Worm (Caenorhabditis elegans) whole organism, L4 larva: Measurements from ENCODE around the gene R07E5.5.
"Not testable (repeated sequence)": the region's sequence is repeated elsewhere in the genome, so short reads cannot be mapped to it uniquely, and the experiment has no call there.

ENCODE experiments used
- D1046.2 ChIP-seq: fragments of 200-800 bp; sonication (Bioruptor generic); IDR thresholded peaks from 2 replicates; pipeline ENCODE4 v1.3.6; 2022; ENCODE audit warnings: missing genetic modification characterization, missing compliant biosample characterization
- F10B5.3 ChIP-seq: sonication (generic microtip); optimal IDR thresholded peaks from 2 replicates; lab custom pipeline; 2016; ENCODE audit warnings: mild to moderate bottlenecking, missing genetic modification characterization, missing compliant biosample characterization
- F49E8.2 ChIP-seq: sonication (generic microtip); optimal IDR thresholded peaks from 2 replicates; lab custom pipeline; 2016; ENCODE audit warnings: missing compliant biosample characterization, mild to moderate bottlenecking, missing genetic modification characterization, borderline replicate concordance
- T20F7.1 ChIP-seq: fragments of 200-800 bp; sonication (Bioruptor generic); optimal IDR thresholded peaks from 2 replicates; lab custom pipeline; 2018; ENCODE audit warnings: mild to moderate bottlenecking, missing genetic modification characterization, missing compliant biosample characterization
- Y105C5A.15 ChIP-seq: fragments of 200-800 bp; sonication (Bioruptor generic); IDR thresholded peaks from 2 replicates; pipeline ENCODE4 v1.3.6; 2022; ENCODE audit warnings: missing genetic modification characterization, missing compliant biosample characterization
- ZK337.2 ChIP-seq: fragments of 200-800 bp; sonication (Bioruptor generic); IDR thresholded peaks from 2 replicates; pipeline ENCODE4 v1.3.6; 2022; ENCODE audit warnings: missing genetic modification reagents, missing genetic modification characterization, missing compliant biosample characterization
- arid-1 ChIP-seq: fragments of 200-800 bp; sonication (Bioruptor generic); conservative IDR thresholded peaks from 2 replicates; pipeline ENCODE4 v1.3.6; 2022; ENCODE audit warnings: missing genetic modification reagents, missing genetic modification characterization, missing compliant biosample characterization
- ceh-20 ChIP-seq: fragments of 200-800 bp; sonication (Bioruptor generic); IDR thresholded peaks from 2 replicates; pipeline ENCODE4 v1.3.6; 2022; ENCODE audit warnings: missing genetic modification reagents, missing genetic modification characterization, missing compliant biosample characterization
- ceh-44 ChIP-seq: fragments of 200-800 bp; sonication (Bioruptor generic); IDR thresholded peaks from 2 replicates; pipeline ENCODE4 v1.3.6; 2022; ENCODE audit warnings: missing genetic modification reagents, missing genetic modification characterization, missing compliant biosample characterization
- ctbp-1 ChIP-seq: fragments of 200-800 bp; sonication (Bioruptor generic); IDR thresholded peaks from 2 replicates; pipeline ENCODE4 v1.3.6; 2022; ENCODE audit warnings: missing genetic modification reagents, missing genetic modification characterization, missing compliant biosample characterization
- dmd-8 ChIP-seq: fragments of 200-800 bp; sonication (Bioruptor generic); IDR thresholded peaks from 2 replicates; pipeline ENCODE4 v1.3.6; 2022; ENCODE audit warnings: missing genetic modification characterization, missing compliant biosample characterization
- dmd-9 ChIP-seq: fragments of 200-800 bp; sonication (Bioruptor generic); IDR thresholded peaks from 2 replicates; pipeline ENCODE4 v1.3.6; 2022; ENCODE audit warnings: missing genetic modification reagents, missing genetic modification characterization, missing compliant biosample characterization
- duxl-1 ChIP-seq: sonication (generic microtip); optimal IDR thresholded peaks from 2 replicates; lab custom pipeline; 2016; ENCODE audit warnings: mild to moderate bottlenecking, missing genetic modification characterization, moderate library complexity, missing compliant biosample characterization; ENCODE audit not compliant: poor library complexity
- dve-1 ChIP-seq: sonication (generic microtip); optimal IDR thresholded peaks from 2 replicates; lab custom pipeline; 2017; ENCODE audit warnings: antibody characterized with exemption, mild to moderate bottlenecking, missing genetic modification characterization, missing compliant biosample characterization; ENCODE audit not compliant: insufficient read depth
- egl-43 ChIP-seq: fragments of 200-800 bp; sonication (Bioruptor generic); IDR thresholded peaks from 2 replicates; pipeline ENCODE4 v1.3.6; 2022; ENCODE audit warnings: missing genetic modification reagents, missing genetic modification characterization, missing compliant biosample characterization
- gei-8 ChIP-seq: fragments of 200-800 bp; sonication (Bioruptor generic); optimal IDR thresholded peaks from 2 replicates; lab custom pipeline; 2018; ENCODE audit warnings: mild to moderate bottlenecking, missing genetic modification characterization, missing compliant biosample characterization
- hif-1 ChIP-seq, 2 experiments: sonication (generic microtip); optimal IDR thresholded peaks; 2 replicates each; lab custom pipeline; 2016 to 2017; ENCODE audit warnings: missing compliant biosample characterization in 2 of 2, missing genetic modification characterization in 2 of 2, missing genetic modification reagents in 2 of 2, missing genotype in 2 of 2, mild to moderate bottlenecking in 1 of 2
- hlh-11 ChIP-seq: fragments of 200-800 bp; sonication (Bioruptor generic); optimal IDR thresholded peaks from 2 replicates; lab custom pipeline; 2018; ENCODE audit warnings: mild to moderate bottlenecking, missing genetic modification characterization, missing compliant biosample characterization
- hlh-30 ChIP-seq: sonication (generic microtip); optimal IDR thresholded peaks from 2 replicates; lab custom pipeline; 2017; ENCODE audit warnings: antibody characterized with exemption, mild to moderate bottlenecking, missing genetic modification characterization, missing compliant biosample characterization; ENCODE audit not compliant: insufficient read depth
- hmg-1.1 ChIP-seq: fragments of 200-800 bp; sonication (Bioruptor generic); IDR thresholded peaks from 2 replicates; pipeline ENCODE4 v1.3.6; 2022; ENCODE audit warnings: missing genetic modification reagents, missing genetic modification characterization, missing compliant biosample characterization
- lim-7 ChIP-seq: fragments of 200-800 bp; sonication (Bioruptor generic); IDR thresholded peaks from 2 replicates; pipeline ENCODE4 v1.3.6; 2022; ENCODE audit warnings: missing genetic modification characterization, missing compliant biosample characterization
- lin-13 ChIP-seq: fragments of 150-350 bp; optimal IDR thresholded peaks from 2 replicates; lab custom pipeline; 2014; ENCODE audit warnings: missing biosample characterization, missing genetic modification reagents, missing genetic modification characterization
- lir-3 ChIP-seq: sonication (generic microtip); optimal IDR thresholded peaks from 2 replicates; lab custom pipeline; 2016; ENCODE audit warnings: mild to moderate bottlenecking, missing genetic modification characterization, missing compliant biosample characterization
- lsy-2 ChIP-seq, 2 experiments: fragments of 150-350 bp in 1 of 2; sonication (generic microtip) in 1 of 2; optimal IDR thresholded peaks; 2 replicates each; lab custom pipeline; 2014 to 2017; ENCODE audit warnings: missing biosample characterization in 2 of 2, missing genetic modification characterization in 2 of 2
- madf-5 ChIP-seq, 2 experiments: fragments of 200-800 bp; sonication (Bioruptor generic); IDR thresholded peaks; 2 replicates each; pipeline ENCODE4 v1.3.6; 2022; ENCODE audit warnings: missing compliant biosample characterization in 2 of 2, missing genetic modification characterization in 2 of 2
- madf-9 ChIP-seq: fragments of 200-800 bp; sonication (Bioruptor generic); conservative IDR thresholded peaks from 2 replicates; pipeline ENCODE4 v1.3.6; 2022; ENCODE audit warnings: missing genetic modification reagents, missing genetic modification characterization, missing compliant biosample characterization
- mep-1 ChIP-seq: fragments of 150-350 bp; sonication (generic microtip); optimal IDR thresholded peaks from 3 replicates; lab custom pipeline; 2014; ENCODE audit warnings: missing biosample characterization, missing genetic modification characterization
- mes-2 ChIP-seq: sonication (generic microtip); optimal IDR thresholded peaks from 2 replicates; lab custom pipeline; 2016; ENCODE audit warnings: missing genotype, mild to moderate bottlenecking, missing genetic modification characterization, missing compliant biosample characterization; ENCODE audit not compliant: poor library complexity, severe bottlenecking
- mxl-3 ChIP-seq: fragments of 200-800 bp; sonication (Bioruptor generic); optimal IDR thresholded peaks from 2 replicates; lab custom pipeline; 2018; ENCODE audit warnings: mild to moderate bottlenecking, missing genetic modification characterization, missing compliant biosample characterization
- nhr-102 ChIP-seq: sonication (generic microtip); optimal IDR thresholded peaks from 2 replicates; lab custom pipeline; 2016; ENCODE audit warnings: mild to moderate bottlenecking, missing genetic modification characterization, moderate library complexity, missing compliant biosample characterization
- nhr-25 ChIP-seq: sonication (generic microtip); optimal IDR thresholded peaks from 2 replicates; lab custom pipeline; 2017; ENCODE audit warnings: missing genetic modification characterization, mild to moderate bottlenecking, missing compliant biosample characterization, antibody characterized with exemption, moderate library complexity, borderline replicate concordance; ENCODE audit not compliant: insufficient read depth
- nhr-28 ChIP-seq: fragments of 150-350 bp; optimal IDR thresholded peaks from 2 replicates; lab custom pipeline; 2014; ENCODE audit warnings: missing biosample characterization, missing genetic modification characterization
- nhr-41 ChIP-seq: fragments of 200-800 bp; sonication (Bioruptor generic); IDR thresholded peaks from 2 replicates; pipeline ENCODE4 v1.3.6; 2022; ENCODE audit warnings: missing genetic modification reagents, missing genetic modification characterization, missing compliant biosample characterization
- nhr-42 ChIP-seq: fragments of 200-800 bp; sonication (Bioruptor generic); IDR thresholded peaks from 2 replicates; pipeline ENCODE4 v1.3.6; 2022; ENCODE audit warnings: missing genetic modification characterization, missing compliant biosample characterization
- nhr-48 ChIP-seq: sonication (generic microtip); optimal IDR thresholded peaks from 2 replicates; lab custom pipeline; 2016; ENCODE audit warnings: mild to moderate bottlenecking, missing genetic modification characterization, missing compliant biosample characterization
- pha-4 ChIP-seq, 2 experiments: fragments of 150-350 bp in 1 of 2; fragments of 200-800 bp in 1 of 2; sonication (Bioruptor generic) in 1 of 2; IDR thresholded peaks in 1 of 2; optimal IDR thresholded peaks in 1 of 2; 2 replicates each; pipeline versions ENCODE4 v1.3.6 to Lab custom; 2014 to 2022; ENCODE audit warnings: missing genetic modification characterization in 2 of 2, missing genetic modification reagents in 2 of 2, missing biosample characterization in 1 of 2, missing compliant biosample characterization in 1 of 2
- php-3 ChIP-seq: fragments of 200-800 bp; sonication (Bioruptor generic); IDR thresholded peaks from 2 replicates; pipeline ENCODE4 v1.3.6; 2022; ENCODE audit warnings: missing genetic modification reagents, missing genetic modification characterization, missing compliant biosample characterization
- rbr-2 ChIP-seq: sonication (generic microtip); optimal IDR thresholded peaks from 2 replicates; lab custom pipeline; 2016; ENCODE audit warnings: missing genotype, missing genetic modification characterization, missing compliant biosample characterization
- snpc-1.2 ChIP-seq: fragments of 200-800 bp; sonication (Bioruptor generic); IDR thresholded peaks from 2 replicates; pipeline ENCODE4 v1.3.6; 2022; ENCODE audit warnings: missing genetic modification reagents, missing genetic modification characterization, missing compliant biosample characterization
- spr-1 ChIP-seq: sonication (generic microtip); optimal IDR thresholded peaks from 2 replicates; lab custom pipeline; 2016; ENCODE audit warnings: mild to moderate bottlenecking, missing genetic modification characterization, missing compliant biosample characterization
- tra-1 ChIP-seq: fragments of 200-800 bp; sonication (Bioruptor generic); IDR thresholded peaks from 2 replicates; pipeline ENCODE4 v1.3.6; 2022; ENCODE audit warnings: missing genetic modification reagents, missing genetic modification characterization, missing compliant biosample characterization
- unc-62 ChIP-seq, 3 experiments: fragments of 150-350 bp in 1 of 3; sonication (generic microtip); optimal IDR thresholded peaks in 2 of 3; peaks in 1 of 3; 1 replicate in 1 of 3; 2 replicates in 2 of 3; lab custom pipeline; 2014 to 2017; ENCODE audit warnings: missing biosample characterization in 3 of 3, missing genetic modification characterization in 3 of 3, missing genetic modification reagents in 3 of 3, missing genotype in 1 of 3
- zfp-3 ChIP-seq: fragments of 200-800 bp; sonication (Bioruptor generic); conservative IDR thresholded peaks from 2 replicates; pipeline ENCODE4 v1.3.6; 2022; ENCODE audit warnings: missing genetic modification reagents, missing genetic modification characterization, missing compliant biosample characterization
- zip-2 ChIP-seq: fragments of 150-350 bp; optimal IDR thresholded peaks from 2 replicates; lab custom pipeline; 2014; ENCODE audit warnings: missing biosample characterization, missing genetic modification characterization

Gene R07E5.5

DNA sequence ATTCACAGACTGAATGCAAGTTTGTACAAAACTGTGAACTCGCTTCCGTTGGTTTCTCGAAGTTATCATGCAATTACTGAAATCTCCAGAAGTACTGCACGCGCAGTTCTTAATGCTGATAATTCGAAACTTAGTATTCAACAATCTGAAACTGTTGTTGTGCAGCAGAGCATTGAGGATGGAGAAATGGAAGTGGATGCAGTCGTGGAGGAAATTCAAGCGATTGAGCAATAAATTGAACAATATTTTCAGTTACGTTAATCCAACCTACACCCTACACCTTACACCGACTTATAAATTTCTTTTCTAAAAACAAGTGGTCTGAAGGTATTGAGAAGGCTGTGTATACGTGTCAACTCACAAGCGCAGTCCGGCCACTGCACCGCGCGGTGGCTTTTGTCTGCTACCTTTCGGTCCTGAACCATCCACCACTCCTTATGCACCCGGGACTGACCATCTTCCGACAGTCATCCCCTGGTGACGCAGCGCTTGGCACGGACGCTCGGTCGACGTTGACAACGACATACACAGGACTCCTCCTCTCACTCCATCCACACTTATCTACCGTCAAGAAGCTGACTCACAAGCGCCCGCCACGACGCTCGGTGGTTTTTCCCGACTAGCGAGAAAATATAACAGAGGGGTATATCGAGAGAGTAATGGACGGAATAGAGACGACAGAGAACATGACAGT is 18.5 kb upstream of the R07E5.5 start (continued):
- TF ChIP-seq dmd-9 (0 out of 2 replicates have a peak, but pooled peaks have one; percentile 30), F49E8.2 (tag; lab: Kevin White, UChicago) (peak; percentile 2), gei-8 (GFP tag; lab: Kevin White, UChicago) (peak; percentile 41), nhr-48 (tag; lab: Kevin White, UChicago) (peak; percentile 77), D1046.2 (GFP tag; lab: Robert Waterston, UW) (peak; percentile 8; the same call in 1 of the 2 replicates), duxl-1 (tag; lab: Kevin White, UChicago) (peak; percentile 79), ZK337.2 (peak; percentile 70; the same call in 1 of the 2 replicates), snpc-1.2 (peak; percentile 30; the same call in 1 of the 2 replicates), ceh-44 (GFP tag; lab: Robert Waterston, UW) (peak; percentile 37; the same call in 1 of the 2 replicates), nhr-25 (tag; lab: Kevin White, UChicago) (peak; percentile 79), hmg-1.1 (peak; percentile 88), lsy-2 (tag; optimal IDR thresholded peaks at IDR 0.05; lab: Kevin White, UChicago) (peak in 1 of 2 experiments; percentile 64), ceh-20 (peak; percentile 73), dve-1 (tag; lab: Kevin White, UChicago) (peak; percentile 43), Y105C5A.15 (GFP tag; lab: Robert Waterston, UW) (0 out of 2 replicates have a peak, but pooled peaks have one; percentile 12), madf-5 (GFP tag; IDR thresholded peaks at IDR 0.05; lab: Robert Waterston, UW) (peak; percentile 46 to 62; a peak in 1 of 4 replicates), hlh-30 (tag; lab: Kevin White, UChicago) (peak; percentile 34), rbr-2 (tag; lab: Kevin White, UChicago) (peak; percentile 69), mep-1 (tag; lab: Kevin White, UChicago) (peak; percentile 72), spr-1 (tag; lab: Kevin White, UChicago) (peak; percentile 77), hlh-11 (tag; lab: Kevin White, UChicago) (peak; percentile 78), nhr-102 (tag; lab: Kevin White, UChicago) (peak; percentile 61), nhr-42 (GFP tag; lab: Robert Waterston, UW) (peak; percentile 68), lin-13 (GFP tag; lab: Kevin White, UChicago) (peak; percentile 38), hif-1 (tag; optimal IDR thresholded peaks at IDR 0.05; lab: Kevin White, UChicago) (peak in 1 of 2 experiments; percentile 54), mxl-3 (GFP tag; lab: Kevin White, UChicago) (peak; percentile 48), pha-4 (GFP tag; IDR thresholded peaks at IDR 0.05; lab: Robert Waterston, UW) (peak; percentile 82), egl-43 (GFP tag; lab: Robert Waterston, UW) (peak; percentile 79), zip-2 (tag; lab: Kevin White, UChicago) (peak; percentile 45), dmd-8 (GFP tag; lab: Robert Waterston, UW) (peak; percentile 75; the same call in 1 of the 2 replicates), mes-2 (tag; lab: Kevin White, UChicago) (peak; percentile 62), unc-62 (GFP tag; optimal IDR thresholded peaks at IDR 0.05 in 1 of 2; lab: Kevin White, UChicago) (peak in 1 of 2 experiments; percentile 66), nhr-28 (peak; percentile 18), zfp-3 (GFP tag; lab: Robert Waterston, UW) (0 out of 2 replicates have a peak, but pooled peaks have one; percentile 34), ctbp-1 (GFP tag; lab: Robert Waterston, UW) (peak; percentile 69), lim-7 (peak; percentile 65), tra-1 (GFP tag; lab: Robert Waterston, UW) (peak; percentile 64), F10B5.3 (tag; lab: Kevin White, UChicago) (peak; percentile 68), nhr-41 (GFP tag; lab: Robert Waterston, UW) (peak; percentile 78), php-3 (GFP tag; lab: Robert Waterston, UW) (peak; percentile 48), madf-9 (peak; percentile 56; the same call in 1 of the 2 replicates), arid-1 (GFP tag; lab: Robert Waterston, UW) (peak; percentile 68), T20F7.1 (GFP tag; lab: Kevin White, UChicago) (peak; percentile 57), lir-3 (tag; lab: Kevin White, UChicago) (peak; percentile 75)
- TF ChIP-seq pha-4, unc-62 (tag; optimal IDR thresholded peaks at IDR 0.05; lab: Kevin White, UChicago): not testable (repeated sequence)
